Worm (Caenorhabditis elegans) whole organism, young adult: ENCODE results near the gene C50F7.6.
A peak's percentile ranks its signal among the peaks of the same experiment; 100 is the strongest.

Experiments
- B0261.1 ChIP-seq: sonication (generic microtip); optimal IDR thresholded peaks from 2 replicates; lab custom pipeline; 2016; ENCODE audit warnings: mild to moderate bottlenecking, missing genetic modification characterization, moderate library complexity, missing compliant biosample characterization
- F10E7.11 ChIP-seq: sonication (generic microtip); optimal IDR thresholded peaks from 2 replicates; lab custom pipeline; 2017; ENCODE audit warnings: mild to moderate bottlenecking, missing genetic modification characterization, moderate library complexity, missing compliant biosample characterization
- F23B12.7 ChIP-seq: sonication (generic microtip); optimal IDR thresholded peaks from 2 replicates; lab custom pipeline; 2017; ENCODE audit warnings: missing genetic modification characterization, mild to moderate bottlenecking, missing compliant biosample characterization, antibody characterized with exemption, moderate library complexity; ENCODE audit not compliant: insufficient read depth
- F37B4.10 ChIP-seq: fragments of 200-800 bp; sonication (Bioruptor generic); IDR thresholded peaks from 2 replicates; pipeline ENCODE4 v1.3.6; 2022; ENCODE audit warnings: missing genetic modification characterization, missing compliant biosample characterization
- F57A8.1 ChIP-seq: fragments of 200-800 bp; sonication (Bioruptor generic); optimal IDR thresholded peaks from 2 replicates; lab custom pipeline; 2018; ENCODE audit warnings: mild to moderate bottlenecking, missing genetic modification characterization, moderate library complexity, missing compliant biosample characterization
- T26A5.8 ChIP-seq: sonication (generic microtip); optimal IDR thresholded peaks from 2 replicates; lab custom pipeline; 2016; ENCODE audit warnings: missing genetic modification characterization, missing compliant biosample characterization
- Y53G8AR.9 ChIP-seq: fragments of 200-800 bp; sonication (Bioruptor generic); conservative IDR thresholded peaks from 2 replicates; pipeline ENCODE4 v1.3.6; 2022; ENCODE audit warnings: missing genetic modification reagents, missing genetic modification characterization, missing compliant biosample characterization
- Y67H2A.10 ChIP-seq: fragments of 200-800 bp; sonication (Bioruptor generic); conservative IDR thresholded peaks from 2 replicates; pipeline ENCODE4 v1.3.6; 2022; ENCODE audit warnings: missing genetic modification reagents, missing genetic modification characterization, missing compliant biosample characterization
- Y79H2A.3 ChIP-seq: fragments of 200-800 bp; sonication (Bioruptor generic); conservative IDR thresholded peaks from 2 replicates; pipeline ENCODE4 v1.3.6; 2022; ENCODE audit warnings: missing genetic modification reagents, missing genetic modification characterization, missing compliant biosample characterization
- athp-1 ChIP-seq: sonication (generic microtip); optimal IDR thresholded peaks from 2 replicates; lab custom pipeline; 2017; ENCODE audit warnings: mild to moderate bottlenecking, missing genetic modification characterization, missing compliant biosample characterization
- attf-3 ChIP-seq: fragments of 200-800 bp; sonication (Bioruptor generic); conservative IDR thresholded peaks from 2 replicates; pipeline ENCODE4 v1.3.6; 2022; ENCODE audit warnings: missing genetic modification reagents, missing genetic modification characterization, missing compliant biosample characterization
- bed-1 ChIP-seq: fragments of 200-800 bp; sonication (Bioruptor generic); IDR thresholded peaks from 2 replicates; pipeline ENCODE4 v1.3.6; 2022; ENCODE audit warnings: missing genetic modification reagents, missing genetic modification characterization, missing compliant biosample characterization
- ccch-3 ChIP-seq: fragments of 200-800 bp; sonication (Bioruptor generic); optimal IDR thresholded peaks from 2 replicates; lab custom pipeline; 2018; ENCODE audit warnings: mild to moderate bottlenecking, missing genetic modification characterization, missing compliant biosample characterization
- ceh-79 ChIP-seq: sonication (generic microtip); optimal IDR thresholded peaks from 2 replicates; lab custom pipeline; 2017; ENCODE audit warnings: mild to moderate bottlenecking, missing genetic modification characterization, missing compliant biosample characterization
- dox-1 ChIP-seq: fragments of 200-800 bp; sonication (Bioruptor generic); IDR thresholded peaks from 2 replicates; pipeline ENCODE4 v1.3.6; 2022; ENCODE audit warnings: missing genetic modification reagents, missing genetic modification characterization, missing compliant biosample characterization
- egl-44 ChIP-seq: fragments of 200-800 bp; sonication (Bioruptor generic); IDR thresholded peaks from 2 replicates; pipeline ENCODE4 v1.3.6; 2022; ENCODE audit warnings: missing genetic modification reagents, missing genetic modification characterization, missing compliant biosample characterization
- egrh-3 ChIP-seq: fragments of 200-800 bp; sonication (Bioruptor generic); IDR thresholded peaks from 2 replicates; pipeline ENCODE4 v1.3.6; 2022; ENCODE audit warnings: missing genetic modification reagents, missing genetic modification characterization, missing compliant biosample characterization
- fkh-3 ChIP-seq: sonication (generic microtip); optimal IDR thresholded peaks from 2 replicates; lab custom pipeline; 2016; ENCODE audit warnings: mild to moderate bottlenecking, missing genetic modification characterization, missing compliant biosample characterization
- hrde-1 ChIP-seq: sonication (generic microtip); optimal IDR thresholded peaks from 2 replicates; lab custom pipeline; 2016; ENCODE audit warnings: missing genetic modification characterization, mild to moderate bottlenecking, missing compliant biosample characterization, moderate library complexity, missing genotype, missing genetic modification reagents, borderline replicate concordance
- lin-54 ChIP-seq: fragments of 200-800 bp; sonication (Bioruptor generic); optimal IDR thresholded peaks from 2 replicates; lab custom pipeline; 2018; ENCODE audit warnings: mild to moderate bottlenecking, missing genetic modification characterization, missing compliant biosample characterization
- lsl-1 ChIP-seq: fragments of 200-800 bp; sonication (Bioruptor generic); optimal IDR thresholded peaks from 2 replicates; lab custom pipeline; 2018; ENCODE audit warnings: mild to moderate bottlenecking, missing genetic modification characterization, moderate library complexity, missing compliant biosample characterization
- madf-3 ChIP-seq: fragments of 200-800 bp; sonication (Bioruptor generic); IDR thresholded peaks from 2 replicates; pipeline ENCODE4 v1.3.6; 2022; ENCODE audit warnings: missing genetic modification reagents, missing genetic modification characterization, missing compliant biosample characterization
- mel-28 ChIP-seq: sonication (generic microtip); optimal IDR thresholded peaks from 2 replicates; lab custom pipeline; 2016; ENCODE audit warnings: borderline replicate concordance, mild to moderate bottlenecking, missing genetic modification characterization, missing compliant biosample characterization
- mxl-1 ChIP-seq: sonication (generic microtip); optimal IDR thresholded peaks from 2 replicates; lab custom pipeline; 2016; ENCODE audit warnings: missing genetic modification characterization, missing compliant biosample characterization
- nfyb-1 ChIP-seq: fragments of 200-800 bp; sonication (Bioruptor generic); IDR thresholded peaks from 2 replicates; pipeline ENCODE4 v1.3.6; 2022; ENCODE audit warnings: missing genetic modification reagents, missing genetic modification characterization, missing compliant biosample characterization
- nhr-80 ChIP-seq: sonication (generic microtip); optimal IDR thresholded peaks from 2 replicates; lab custom pipeline; 2016; ENCODE audit warnings: missing genetic modification characterization, missing compliant biosample characterization
- rpc-1 ChIP-seq, 2 experiments: fragments of 150-350 bp in 1 of 2; sonication (generic microtip) in 1 of 2; optimal IDR thresholded peaks; 2 replicates each; lab custom pipeline; 2014 to 2018; ENCODE audit warnings: missing biosample characterization in 1 of 2, missing genetic modification characterization in 1 of 2, missing genetic modification reagents in 1 of 2, missing genotype in 1 of 2
- sdz-38 ChIP-seq: sonication (generic microtip); optimal IDR thresholded peaks from 2 replicates; lab custom pipeline; 2016; ENCODE audit warnings: missing genotype, missing genetic modification characterization, missing compliant biosample characterization
- snpc-1.3 ChIP-seq: sonication (generic microtip); optimal IDR thresholded peaks from 2 replicates; lab custom pipeline; 2017; ENCODE audit warnings: missing genetic modification characterization, mild to moderate bottlenecking, missing compliant biosample characterization, antibody characterized with exemption, moderate library complexity, missing genotype, missing genetic modification reagents; ENCODE audit not compliant: insufficient read depth
- snpc-3.4 ChIP-seq: sonication (generic microtip); optimal IDR thresholded peaks from 2 replicates; lab custom pipeline; 2017; ENCODE audit warnings: missing genetic modification characterization, mild to moderate bottlenecking, missing compliant biosample characterization, antibody characterized with exemption, moderate library complexity, missing genotype, missing genetic modification reagents
- tbp1 ChIP-seq: fragments of 200-800 bp; sonication (Bioruptor generic); optimal IDR thresholded peaks from 2 replicates; lab custom pipeline; 2018; ENCODE audit warnings: mild to moderate bottlenecking, missing genetic modification characterization, missing compliant biosample characterization
- zfh-2 ChIP-seq: fragments of 200-800 bp; sonication (Bioruptor generic); conservative IDR thresholded peaks from 2 replicates; pipeline ENCODE4 v1.3.6; 2022; ENCODE audit warnings: missing genetic modification reagents, missing genetic modification characterization, missing compliant biosample characterization
- zim-3 ChIP-seq: sonication (generic microtip); optimal IDR thresholded peaks from 2 replicates; lab custom pipeline; 2017; ENCODE audit warnings: mild to moderate bottlenecking, missing genetic modification characterization, moderate library complexity, missing compliant biosample characterization
- ztf-18 ChIP-seq: sonication (generic microtip); optimal IDR thresholded peaks from 2 replicates; lab custom pipeline; 2016; ENCODE audit warnings: missing genotype, mild to moderate bottlenecking, missing genetic modification characterization, missing compliant biosample characterization
- ztf-22 ChIP-seq: fragments of 200-800 bp; sonication (Bioruptor generic); optimal IDR thresholded peaks from 2 replicates; lab custom pipeline; 2018; ENCODE audit warnings: mild to moderate bottlenecking, missing genetic modification characterization, moderate library complexity, missing compliant biosample characterization
- ztf-3 ChIP-seq: fragments of 200-800 bp; sonication (Bioruptor generic); optimal IDR thresholded peaks from 2 replicates; lab custom pipeline; 2018; ENCODE audit warnings: mild to moderate bottlenecking, missing genetic modification characterization, missing compliant biosample characterization

Gene C50F7.6

DNA sequence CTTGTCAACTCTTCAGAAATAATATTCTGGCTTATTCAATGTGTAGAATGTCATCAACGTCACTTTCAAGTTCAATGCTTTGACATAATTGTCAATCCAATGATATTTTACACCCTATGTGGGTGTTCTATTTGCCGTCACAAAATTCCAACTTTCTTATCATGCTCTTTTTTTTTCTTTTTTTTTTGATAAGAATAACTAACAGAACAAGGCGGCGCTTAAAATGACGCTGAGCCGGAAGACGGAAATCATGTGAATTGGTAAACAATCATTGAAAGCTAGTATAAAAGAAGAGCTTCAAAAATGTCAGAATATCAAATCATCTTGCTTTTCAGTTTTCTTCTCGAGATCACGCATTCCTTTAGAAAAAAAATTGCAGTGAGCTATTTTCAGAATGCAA is 3.3 kb upstream of the C50F7.6 start, which contains the start of gene C50F7.5:
TSS of gene C50F7.5 (plus strand) at position 395 of the 400 bp plus-strand sequence.
- TF ChIP-seq Y67H2A.10 (GFP tag; lab: Robert Waterston, UW), result no peak
- no peak for TF ChIP-seq F37B4.10 (GFP tag; lab: Robert Waterston, UW)
- TF ChIP-seq mel-28 (tag; lab: Kevin White, UChicago), result no peak
- TF ChIP-seq bed-1 (GFP tag; lab: Robert Waterston, UW), result no peak
- TF ChIP-seq ztf-18 (tag; lab: Kevin White, UChicago), result no peak
- TF ChIP-seq dox-1, result no peak
- peak; percentile 26 for TF ChIP-seq nhr-80 (tag; lab: Kevin White, UChicago)
- TF ChIP-seq Y53G8AR.9 (GFP tag; lab: Robert Waterston, UW), result no peak

DNA sequence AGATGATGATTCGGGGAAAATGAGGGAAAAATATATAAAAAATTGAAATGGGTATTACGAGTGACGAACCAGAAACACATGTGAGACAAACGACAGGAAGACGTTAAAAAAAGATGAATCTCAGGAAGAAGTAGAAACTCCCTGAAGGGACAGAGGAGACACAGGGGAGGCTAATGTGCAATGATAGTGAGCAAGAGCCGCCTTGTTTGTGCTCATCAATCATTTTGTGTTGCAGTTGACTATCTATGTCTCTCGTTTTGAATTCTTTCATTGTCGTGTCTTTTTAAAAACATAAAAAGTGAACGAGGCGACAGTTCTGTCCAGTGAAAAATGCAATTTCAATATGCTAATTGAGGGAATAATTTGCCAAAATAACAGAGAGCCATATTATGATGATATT is 1.9 kb upstream of the C50F7.6 start:
- no peak for TF ChIP-seq nfyb-1 (GFP tag; lab: Robert Waterston, UW)
- no peak for TF ChIP-seq tbp1 (GFP tag; lab: Kevin White, UChicago)
- TF ChIP-seq snpc-3.4 (tag; lab: Kevin White, UChicago), result no peak
- no peak for TF ChIP-seq fkh-3
- no peak for TF ChIP-seq ztf-22
- no peak for TF ChIP-seq egrh-3 (GFP tag; lab: Robert Waterston, UW)

DNA sequence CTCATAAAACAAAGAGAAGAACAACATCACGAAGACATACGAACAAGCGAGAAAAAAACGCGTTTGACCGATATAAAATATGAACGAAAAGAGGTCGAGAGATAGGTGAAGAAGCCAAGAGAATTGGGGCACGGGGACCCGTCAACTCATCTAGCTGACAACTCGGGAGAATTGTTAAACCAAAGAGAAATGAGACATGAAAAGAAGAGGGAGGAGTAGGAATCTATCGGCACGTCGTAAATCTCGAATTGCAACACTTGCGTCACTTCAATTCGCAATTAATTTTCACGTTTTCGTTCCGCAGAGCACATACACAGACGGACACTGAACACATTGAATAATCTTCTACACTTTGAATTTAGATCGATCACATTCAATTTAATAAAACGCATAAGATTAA is 556 bp upstream of the C50F7.6 start:
- TF ChIP-seq lin-54 (GFP tag; lab: Kevin White, UChicago) (no peak), athp-1 (tag; lab: Kevin White, UChicago) (no peak), fkh-3 (no peak), F10E7.11 (no peak), snpc-1.3 (no peak), lsl-1 (no peak), F57A8.1 (no peak), F23B12.7 (tag; lab: Kevin White, UChicago) (no peak), zfh-2 (no peak), egl-44 (GFP tag; lab: Robert Waterston, UW) (no peak), ztf-18 (tag; lab: Kevin White, UChicago) (no peak), zim-3 (tag; lab: Kevin White, UChicago) (no peak), attf-3 (GFP tag; lab: Robert Waterston, UW) (no peak), hrde-1 (tag; lab: Kevin White, UChicago) (no peak)

DNA sequence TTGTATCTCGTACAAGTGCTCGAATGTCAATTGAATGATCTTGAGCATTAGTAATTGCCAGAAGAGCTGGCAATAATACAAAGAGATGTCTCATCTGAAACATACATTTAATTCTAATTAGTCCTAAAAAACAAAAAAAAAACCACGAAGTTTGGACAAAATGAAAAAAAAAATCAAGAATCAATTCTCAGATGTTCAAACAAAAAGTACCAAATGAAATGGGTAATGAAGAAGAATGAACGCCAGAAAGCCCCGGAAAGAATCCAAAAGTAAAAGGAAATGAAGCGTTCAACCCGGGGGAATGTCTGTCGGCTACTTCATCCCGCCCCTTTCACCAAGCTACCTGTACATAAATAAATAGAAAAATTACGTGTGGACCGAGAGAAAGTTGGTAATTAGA is 5.1 kb downstream of the C50F7.6 start, which contains the start of gene F33D4.6:
TSS of gene F33D4.6 (minus strand) at position 101 of the 400 bp plus-strand sequence.
- TF ChIP-seq sdz-38, result no peak
- TF ChIP-seq rpc-1 (optimal IDR thresholded peaks at IDR 0.05; lab: Kevin White, UChicago), result no peak
- TF ChIP-seq rpc-1 (tag; optimal IDR thresholded peaks at IDR 0.05; lab: Kevin White, UChicago), result no peak
- no peak for TF ChIP-seq madf-3 (GFP tag; lab: Robert Waterston, UW)
- TF ChIP-seq lsl-1, result no peak
- no peak for TF ChIP-seq Y79H2A.3 (GFP tag; lab: Robert Waterston, UW)
- no peak for TF ChIP-seq fkh-3

DNA sequence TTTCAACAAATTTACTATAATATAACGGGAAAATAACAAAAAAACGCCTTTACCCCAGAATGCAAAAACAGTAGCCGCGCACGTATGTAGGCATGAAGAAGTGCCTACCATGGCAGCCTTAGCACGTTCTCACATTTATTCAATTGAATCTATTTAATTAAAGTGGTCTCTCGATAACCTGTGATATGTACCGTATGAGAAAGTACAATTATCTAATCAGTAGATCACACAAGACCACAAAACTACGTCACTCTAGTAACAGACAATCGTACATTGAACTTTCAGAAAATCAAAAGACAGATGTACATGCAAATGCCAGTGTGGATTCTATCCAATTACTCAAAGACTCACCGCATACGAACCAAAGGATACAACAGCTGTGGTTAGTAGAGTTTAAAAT is 10.7 kb downstream of the C50F7.6 start:
- TF ChIP-seq B0261.1 (tag; lab: Kevin White, UChicago) (no peak), ccch-3 (no peak), snpc-3.4 (tag; lab: Kevin White, UChicago) (no peak), bed-1 (GFP tag; lab: Robert Waterston, UW) (no peak), Y79H2A.3 (GFP tag; lab: Robert Waterston, UW) (no peak), zim-3 (tag; lab: Kevin White, UChicago) (no peak), ztf-3 (no peak), ceh-79 (no peak), T26A5.8 (tag; lab: Kevin White, UChicago) (no peak), F57A8.1 (no peak), mxl-1 (tag; lab: Kevin White, UChicago) (no peak), zfh-2 (no peak)
